Worm (Caenorhabditis elegans) whole organism, L4 larva: ENCODE measurements around the gene fust-1.

Source experiments
- F44E2.7 ChIP-seq: fragments of 200-800 bp; sonication (Bioruptor generic); IDR thresholded peaks from 2 replicates; pipeline ENCODE4 v2.1.2; 2022; ENCODE audit warnings: missing genetic modification characterization, missing compliant biosample characterization
- F49E8.2 ChIP-seq: sonication (generic microtip); optimal IDR thresholded peaks from 2 replicates; lab custom pipeline; 2016; ENCODE audit warnings: missing compliant biosample characterization, mild to moderate bottlenecking, missing genetic modification characterization, borderline replicate concordance
- R02D3.7 ChIP-seq: fragments of 150-350 bp; sonication (generic microtip); optimal IDR thresholded peaks from 3 replicates; lab custom pipeline; 2014; ENCODE audit warnings: missing biosample characterization, missing genetic modification characterization
- T26A8.4 ChIP-seq: fragments of 200-800 bp; sonication (Bioruptor generic); IDR thresholded peaks from 2 replicates; pipeline ENCODE4 v1.3.6; 2022; ENCODE audit warnings: missing genetic modification characterization, missing compliant biosample characterization
- Y75B8A.6 ChIP-seq: fragments of 200-800 bp; sonication (Bioruptor generic); IDR thresholded peaks from 2 replicates; pipeline ENCODE4 v1.3.6; 2022; ENCODE audit warnings: missing genetic modification reagents, missing genetic modification characterization, missing compliant biosample characterization
- ZK337.2 ChIP-seq: fragments of 200-800 bp; sonication (Bioruptor generic); IDR thresholded peaks from 2 replicates; pipeline ENCODE4 v1.3.6; 2022; ENCODE audit warnings: missing genetic modification reagents, missing genetic modification characterization, missing compliant biosample characterization
- aly-2 ChIP-seq: sonication (generic microtip); optimal IDR thresholded peaks from 2 replicates; lab custom pipeline; 2018; ENCODE audit warnings: missing biosample characterization, missing genetic modification characterization
- ama-1 ChIP-seq: fragments of 150-350 bp; optimal IDR thresholded peaks from 2 replicates; lab custom pipeline; 2014; ENCODE audit warnings: inconsistent platforms, mixed read lengths
- arid-1 ChIP-seq: fragments of 200-800 bp; sonication (Bioruptor generic); conservative IDR thresholded peaks from 2 replicates; pipeline ENCODE4 v1.3.6; 2022; ENCODE audit warnings: missing genetic modification reagents, missing genetic modification characterization, missing compliant biosample characterization
- ceh-32 ChIP-seq: sonication (generic microtip); optimal IDR thresholded peaks from 2 replicates; lab custom pipeline; 2016; ENCODE audit warnings: mild to moderate bottlenecking, missing genetic modification characterization, missing compliant biosample characterization; ENCODE audit not compliant: poor library complexity
- ceh-82 ChIP-seq: sonication (generic microtip); optimal IDR thresholded peaks from 2 replicates; lab custom pipeline; 2017; ENCODE audit warnings: missing biosample characterization, missing genetic modification characterization
- daf-16 ChIP-seq, 3 experiments: sonication (generic microtip); optimal IDR thresholded peaks; 2 replicates each; lab custom pipeline; 2016 to 2017; ENCODE audit warnings: missing genetic modification characterization in 3 of 3, missing genetic modification reagents in 3 of 3, mild to moderate bottlenecking in 2 of 3, missing compliant biosample characterization in 2 of 3, missing biosample characterization in 1 of 3, moderate library complexity in 1 of 3
- dmd-8 ChIP-seq: fragments of 200-800 bp; sonication (Bioruptor generic); IDR thresholded peaks from 2 replicates; pipeline ENCODE4 v1.3.6; 2022; ENCODE audit warnings: missing genetic modification characterization, missing compliant biosample characterization
- dmd-9 ChIP-seq: fragments of 200-800 bp; sonication (Bioruptor generic); IDR thresholded peaks from 2 replicates; pipeline ENCODE4 v1.3.6; 2022; ENCODE audit warnings: missing genetic modification reagents, missing genetic modification characterization, missing compliant biosample characterization
- gei-8 ChIP-seq: fragments of 200-800 bp; sonication (Bioruptor generic); optimal IDR thresholded peaks from 2 replicates; lab custom pipeline; 2018; ENCODE audit warnings: mild to moderate bottlenecking, missing genetic modification characterization, missing compliant biosample characterization
- hlh-11 ChIP-seq: fragments of 200-800 bp; sonication (Bioruptor generic); optimal IDR thresholded peaks from 2 replicates; lab custom pipeline; 2018; ENCODE audit warnings: mild to moderate bottlenecking, missing genetic modification characterization, missing compliant biosample characterization
- hlh-30 ChIP-seq: sonication (generic microtip); optimal IDR thresholded peaks from 2 replicates; lab custom pipeline; 2017; ENCODE audit warnings: antibody characterized with exemption, mild to moderate bottlenecking, missing genetic modification characterization, missing compliant biosample characterization; ENCODE audit not compliant: insufficient read depth
- hmg-1.1 ChIP-seq: fragments of 200-800 bp; sonication (Bioruptor generic); IDR thresholded peaks from 2 replicates; pipeline ENCODE4 v1.3.6; 2022; ENCODE audit warnings: missing genetic modification reagents, missing genetic modification characterization, missing compliant biosample characterization
- jun-1 ChIP-seq: fragments of 150-350 bp; optimal IDR thresholded peaks from 2 replicates; lab custom pipeline; 2014; ENCODE audit warnings: missing biosample characterization, missing genetic modification reagents, missing genetic modification characterization
- lim-7 ChIP-seq: fragments of 200-800 bp; sonication (Bioruptor generic); IDR thresholded peaks from 2 replicates; pipeline ENCODE4 v1.3.6; 2022; ENCODE audit warnings: missing genetic modification characterization, missing compliant biosample characterization
- lin-1 ChIP-seq: fragments of 200-800 bp; sonication (Bioruptor generic); IDR thresholded peaks from 2 replicates; pipeline ENCODE4 v1.3.6; 2022; ENCODE audit warnings: missing genetic modification reagents, missing genetic modification characterization, missing compliant biosample characterization
- lin-15B ChIP-seq: fragments of 150-350 bp; sonication (generic microtip); optimal IDR thresholded peaks from 3 replicates; lab custom pipeline; 2014; ENCODE audit warnings: missing biosample characterization, missing genetic modification characterization
- lin-39 ChIP-seq: fragments of 150-350 bp; optimal IDR thresholded peaks from 2 replicates; lab custom pipeline; 2014; ENCODE audit warnings: missing biosample characterization, missing genetic modification reagents, missing genetic modification characterization
- lsy-2 ChIP-seq, 2 experiments: fragments of 150-350 bp in 1 of 2; sonication (generic microtip) in 1 of 2; optimal IDR thresholded peaks; 2 replicates each; lab custom pipeline; 2014 to 2017; ENCODE audit warnings: missing biosample characterization in 2 of 2, missing genetic modification characterization in 2 of 2
- madf-9 ChIP-seq: fragments of 200-800 bp; sonication (Bioruptor generic); conservative IDR thresholded peaks from 2 replicates; pipeline ENCODE4 v1.3.6; 2022; ENCODE audit warnings: missing genetic modification reagents, missing genetic modification characterization, missing compliant biosample characterization
- mdl-1 ChIP-seq, 2 experiments: fragments of 150-350 bp in 1 of 2; sonication (generic microtip) in 1 of 2; optimal IDR thresholded peaks; 2 replicates each; lab custom pipeline; 2014 to 2017; ENCODE audit warnings: missing biosample characterization in 2 of 2, missing genetic modification characterization in 2 of 2
- mep-1 ChIP-seq: fragments of 150-350 bp; sonication (generic microtip); optimal IDR thresholded peaks from 3 replicates; lab custom pipeline; 2014; ENCODE audit warnings: missing biosample characterization, missing genetic modification characterization
- mes-2 ChIP-seq: sonication (generic microtip); optimal IDR thresholded peaks from 2 replicates; lab custom pipeline; 2016; ENCODE audit warnings: missing genotype, mild to moderate bottlenecking, missing genetic modification characterization, missing compliant biosample characterization; ENCODE audit not compliant: poor library complexity, severe bottlenecking
- mxl-3 ChIP-seq: fragments of 200-800 bp; sonication (Bioruptor generic); optimal IDR thresholded peaks from 2 replicates; lab custom pipeline; 2018; ENCODE audit warnings: mild to moderate bottlenecking, missing genetic modification characterization, missing compliant biosample characterization
- nhr-10 ChIP-seq: fragments of 150-350 bp; optimal IDR thresholded peaks from 2 replicates; lab custom pipeline; 2014; ENCODE audit warnings: missing biosample characterization, missing genetic modification characterization
- nhr-102 ChIP-seq: sonication (generic microtip); optimal IDR thresholded peaks from 2 replicates; lab custom pipeline; 2016; ENCODE audit warnings: mild to moderate bottlenecking, missing genetic modification characterization, moderate library complexity, missing compliant biosample characterization
- nhr-11 ChIP-seq: fragments of 150-350 bp; optimal IDR thresholded peaks from 2 replicates; lab custom pipeline; 2014; ENCODE audit warnings: missing biosample characterization, missing genetic modification characterization
- nhr-237 ChIP-seq: sonication (generic microtip); optimal IDR thresholded peaks from 2 replicates; lab custom pipeline; 2017; ENCODE audit warnings: missing biosample characterization, missing genetic modification characterization
- nhr-28 ChIP-seq: fragments of 150-350 bp; optimal IDR thresholded peaks from 2 replicates; lab custom pipeline; 2014; ENCODE audit warnings: missing biosample characterization, missing genetic modification characterization
- rbr-2 ChIP-seq: sonication (generic microtip); optimal IDR thresholded peaks from 2 replicates; lab custom pipeline; 2016; ENCODE audit warnings: missing genotype, missing genetic modification characterization, missing compliant biosample characterization
- saeg-2 ChIP-seq: fragments of 200-800 bp; sonication (Bioruptor generic); IDR thresholded peaks from 2 replicates; pipeline ENCODE4 v1.3.6; 2022; ENCODE audit warnings: missing genetic modification reagents, missing genetic modification characterization, missing compliant biosample characterization
- sdz-12 ChIP-seq: fragments of 200-800 bp; sonication (Bioruptor generic); optimal IDR thresholded peaks from 2 replicates; lab custom pipeline; 2018; ENCODE audit warnings: mild to moderate bottlenecking, missing genetic modification characterization, missing compliant biosample characterization
- set-16 ChIP-seq: fragments of 200-800 bp; sonication (Bioruptor generic); IDR thresholded peaks from 2 replicates; pipeline ENCODE4 v1.3.6; 2022; ENCODE audit warnings: missing genetic modification reagents, missing genetic modification characterization, missing compliant biosample characterization
- skn-1 ChIP-seq: fragments of 150-350 bp; optimal IDR thresholded peaks from 2 replicates; lab custom pipeline; 2014; ENCODE audit warnings: missing biosample characterization, missing genetic modification characterization
- snpc-4 ChIP-seq: fragments of 150-350 bp; optimal IDR thresholded peaks from 2 replicates; lab custom pipeline; 2014; ENCODE audit warnings: missing biosample characterization, missing genetic modification characterization
- unc-130 ChIP-seq: sonication (generic microtip); optimal IDR thresholded peaks from 2 replicates; lab custom pipeline; 2016; ENCODE audit warnings: missing genetic modification reagents, missing genetic modification characterization, missing compliant biosample characterization
- unc-62 ChIP-seq, 3 experiments: fragments of 150-350 bp in 1 of 3; sonication (generic microtip); optimal IDR thresholded peaks in 2 of 3; peaks in 1 of 3; 1 replicate in 1 of 3; 2 replicates in 2 of 3; lab custom pipeline; 2014 to 2017; ENCODE audit warnings: missing biosample characterization in 3 of 3, missing genetic modification characterization in 3 of 3, missing genetic modification reagents in 3 of 3, missing genotype in 1 of 3
- ztf-11 ChIP-seq: fragments of 150-350 bp; optimal IDR thresholded peaks from 2 replicates; lab custom pipeline; 2014; ENCODE audit warnings: missing biosample characterization, missing genetic modification characterization
- ztf-7 ChIP-seq: fragments of 150-350 bp; optimal IDR thresholded peaks from 2 replicates; lab custom pipeline; 2014; ENCODE audit warnings: missing biosample characterization, missing genetic modification characterization

Gene fust-1

DNA sequence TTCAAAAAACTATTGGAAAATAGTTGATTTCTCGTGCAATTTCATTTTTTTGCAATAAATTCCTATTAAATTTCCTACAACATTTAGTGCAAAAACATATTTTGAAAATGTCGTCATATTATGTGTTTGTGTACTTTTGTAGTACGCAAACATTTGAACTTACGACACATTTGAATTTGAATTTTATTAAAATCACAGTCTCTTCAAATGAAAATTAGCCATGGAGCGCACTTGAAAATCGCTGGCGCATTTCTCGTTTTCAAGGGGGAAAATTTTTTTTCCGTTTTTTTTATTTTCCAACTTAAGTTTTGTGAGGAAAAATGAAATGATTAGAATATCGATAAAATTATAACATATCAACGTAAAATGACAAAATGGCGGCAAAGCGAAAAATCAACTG lies 4.8 kb upstream of the fust-1 start (continued):
- TF ChIP-seq lin-1 (GFP tag; lab: Robert Waterston, UW) (no peak), snpc-4 (tag; lab: Kevin White, UChicago) (no peak), unc-130 (GFP tag; lab: Kevin White, UChicago) (peak; percentile 32), skn-1 (tag; lab: Kevin White, UChicago) (no peak), nhr-10 (tag; lab: Kevin White, UChicago) (no peak), sdz-12 (GFP tag; lab: Kevin White, UChicago) (no peak), T26A8.4 (GFP tag; lab: Robert Waterston, UW) (no peak), mdl-1 (tag; optimal IDR thresholded peaks at IDR 0.05; lab: Kevin White, UChicago) (no peak), mxl-3 (no peak), aly-2 (no peak), ceh-82 (tag; lab: Kevin White, UChicago) (no peak), F44E2.7 (GFP tag; lab: Robert Waterston, UW) (no peak), R02D3.7 (tag; lab: Kevin White, UChicago) (no peak), jun-1 (no peak), dmd-9 (GFP tag; lab: Robert Waterston, UW) (no peak), hlh-30 (tag; lab: Kevin White, UChicago) (no peak)
- TF ChIP-seq, all 104 proteins: peak for 9

DNA sequence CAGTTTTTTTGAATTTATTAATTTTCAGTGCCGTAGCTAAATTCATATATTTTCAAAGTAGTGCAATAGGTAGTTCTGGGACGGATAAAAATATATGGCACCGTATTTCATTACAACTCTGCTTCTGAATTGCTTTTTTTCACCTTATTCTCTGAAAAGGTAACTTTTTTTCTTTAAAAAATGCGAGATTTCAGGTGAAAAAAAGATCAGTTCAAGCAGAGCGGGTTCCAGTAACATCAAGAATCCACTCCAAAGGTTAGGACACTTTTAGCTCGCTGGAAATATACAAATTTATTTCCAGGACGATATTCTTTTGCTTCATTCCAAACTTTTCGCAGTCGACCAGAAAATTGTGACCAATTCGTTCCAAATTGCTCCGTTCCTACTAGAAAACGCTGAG lies 4.3 kb upstream of the fust-1 start, which contains the start of gene T07F8.1:
Gene T07F8.1, plus strand, starts transcription at position 301 of the 400 bp plus-strand sequence.
- TF ChIP-seq ceh-32 (tag; lab: Kevin White, UChicago), result no peak
- no peak for TF ChIP-seq rbr-2
- no peak for TF ChIP-seq madf-9 (GFP tag; lab: Robert Waterston, UW)
- TF ChIP-seq unc-130 (GFP tag; lab: Kevin White, UChicago), result no peak
- TF ChIP-seq lin-15B (tag; lab: Kevin White, UChicago), result no peak
- no peak for TF ChIP-seq snpc-4 (tag; lab: Kevin White, UChicago)
- TF ChIP-seq lim-7 (GFP tag; lab: Robert Waterston, UW), result no peak
- no peak for TF ChIP-seq lin-1 (GFP tag; lab: Robert Waterston, UW)
- no peak for TF ChIP-seq ZK337.2 (GFP tag; lab: Robert Waterston, UW)
- TF ChIP-seq lsy-2 (tag; optimal IDR thresholded peaks at IDR 0.05; lab: Kevin White, UChicago), result no peak
- no peak for TF ChIP-seq ztf-7 (tag; lab: Kevin White, UChicago)
- TF ChIP-seq nhr-11 (tag; lab: Kevin White, UChicago), result no peak
- TF ChIP-seq dmd-8 (GFP tag; lab: Robert Waterston, UW), result no peak

DNA sequence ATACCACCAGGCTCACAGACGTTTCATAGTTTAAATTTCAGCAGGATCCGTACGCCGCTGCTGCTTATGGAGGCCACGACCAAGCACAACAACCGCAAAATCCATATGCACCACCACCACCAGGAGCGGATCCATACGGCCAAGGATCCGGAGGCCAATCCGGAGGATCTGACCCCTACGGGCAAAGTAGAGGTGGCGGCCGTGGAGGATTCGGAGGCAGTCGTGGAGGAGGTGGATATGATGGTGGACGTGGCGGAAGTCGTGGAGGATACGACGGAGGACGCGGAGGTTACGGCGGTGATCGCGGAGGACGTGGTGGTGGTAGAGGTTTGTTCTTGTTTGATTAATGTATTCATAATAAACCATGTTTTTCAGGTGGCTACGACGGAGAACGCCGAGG lies 714 bp downstream of the fust-1 start:
- TF ChIP-seq set-16 (GFP tag; lab: Robert Waterston, UW), result peak; percentile 89

DNA sequence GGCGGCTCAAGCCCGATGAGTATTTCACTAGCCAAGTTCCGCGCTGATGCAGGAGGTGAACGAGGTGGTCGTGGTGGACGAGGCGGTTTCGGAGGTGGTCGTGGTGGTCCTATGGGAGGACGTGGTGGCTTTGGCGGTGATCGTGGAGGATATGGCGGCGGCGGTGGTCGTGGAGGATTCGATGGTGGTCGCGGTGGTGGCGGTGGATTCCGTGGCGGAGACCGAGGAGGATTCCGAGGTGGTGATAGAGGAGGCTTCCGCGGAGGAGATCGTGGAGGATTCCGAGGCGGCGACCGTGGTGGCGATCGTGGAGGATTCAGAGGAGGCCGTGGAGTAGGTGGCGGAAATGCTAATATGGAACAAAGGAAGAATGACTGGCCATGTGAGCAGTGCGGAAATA lies 2.3 kb downstream of the fust-1 start:
- TF ChIP-seq daf-16 (GFP tag; optimal IDR thresholded peaks at IDR 0.05; lab: Kevin White, UChicago), result no peak
- no peak for TF ChIP-seq daf-16 (tag; optimal IDR thresholded peaks at IDR 0.05; lab: Kevin White, UChicago)
- no peak for TF ChIP-seq mxl-3
- peak; percentile 96 for TF ChIP-seq set-16 (GFP tag; lab: Robert Waterston, UW)
- no peak for TF ChIP-seq arid-1 (GFP tag; lab: Robert Waterston, UW)
- TF ChIP-seq F49E8.2, result no peak
- TF ChIP-seq lin-39 (tag; lab: Kevin White, UChicago), result no peak
- TF ChIP-seq ztf-11, result no peak
- TF ChIP-seq gei-8 (GFP tag; lab: Kevin White, UChicago), result no peak
- no peak for TF ChIP-seq saeg-2

DNA sequence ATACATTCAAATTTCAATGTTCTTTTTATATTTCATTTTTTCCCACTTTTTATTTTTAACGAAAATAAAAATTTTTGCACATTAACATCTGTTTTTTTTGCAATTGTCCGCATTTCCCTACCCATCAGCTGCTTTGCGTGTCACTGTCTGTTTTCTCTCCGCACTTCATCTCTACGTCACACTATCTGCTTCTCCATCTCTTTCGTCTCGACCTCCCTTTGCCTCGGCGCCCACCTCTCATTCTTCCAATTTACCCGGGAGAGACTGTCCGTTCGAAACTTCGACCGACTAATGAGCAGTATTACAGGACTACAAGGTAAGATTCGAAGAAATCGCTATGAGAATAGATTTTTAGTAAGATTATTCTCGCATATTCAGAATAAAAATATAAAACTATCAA lies 3.0 kb downstream of the fust-1 start, which contains the start of gene C27H5.2:
Gene C27H5.2, plus strand, starts transcription at position 190 of the 400 bp plus-strand sequence.
- TF ChIP-seq hmg-1.1 (0 out of 2 replicates have a peak, but pooled peaks have one; percentile 18), hlh-30 (tag; lab: Kevin White, UChicago) (peak; percentile 8), nhr-28 (tag; lab: Kevin White, UChicago) (peak; percentile 26), ama-1 (lab: Kevin White, UChicago) (peak; percentile 84), nhr-237 (no peak), F49E8.2 (no peak), Y75B8A.6 (no peak), mep-1 (tag; lab: Kevin White, UChicago) (peak; percentile 29), unc-62 (GFP tag; optimal IDR thresholded peaks at IDR 0.05 in 1 of 2; lab: Kevin White, UChicago) (no peak), unc-62 (tag; optimal IDR thresholded peaks at IDR 0.05; lab: Kevin White, UChicago) (no peak), mes-2 (tag; lab: Kevin White, UChicago) (peak; percentile 47), nhr-102 (tag; lab: Kevin White, UChicago) (peak; percentile 20), hlh-11 (tag; lab: Kevin White, UChicago) (peak; percentile 68)
